Fruit fly (Drosophila melanogaster): ENCODE data around the gene CG14151.
A peak's percentile ranks its signal among the peaks of the same experiment; 100 is the strongest.

The CG14151 gene

dm6 chr3L:10664511-10665062 lies 36.3 kb upstream of the CG14151 start, which contains the start of gene simj (continued):
- TF ChIP-seq Hr39 (GFP tag; optimal IDR thresholded peaks at IDR 0.05) (no peak), Ets21C (GFP tag; optimal IDR thresholded peaks at IDR 0.05) (no peak), CG3032 (tag; optimal IDR thresholded peaks at IDR 0.05) (peak; percentile 22), cyc (GFP tag; optimal IDR thresholded peaks at IDR 0.05) (no peak), Met (GFP tag; optimal IDR thresholded peaks at IDR 0.05) (peak; percentile 44), CG6163 (GFP tag; IDR thresholded peaks at IDR 0.05) (peak; percentile 77), CG32006 (GFP tag; optimal IDR thresholded peaks at IDR 0.05) (no peak), CG16779 (tag; optimal IDR thresholded peaks at IDR 0.05) (peak; percentile 67), dac (GFP tag; optimal IDR thresholded peaks at IDR 0.05) (no peak), salr (GFP tag; optimal IDR thresholded peaks at IDR 0.05) (no peak), CG4318 (GFP tag; optimal IDR thresholded peaks at IDR 0.05) (no peak), fd85E (GFP tag; optimal IDR thresholded peaks at IDR 0.05) (peak; percentile 60), CG1621 (tag; optimal IDR thresholded peaks at IDR 0.05) (peak; percentile 41), CG8119 (GFP tag; IDR thresholded peaks at IDR 0.05) (peak; percentile 44; the same call in 2 of the 3 replicates), CG6854 (GFP tag; optimal IDR thresholded peaks at IDR 0.05) (peak; percentile 71), Hr4 (GFP tag; optimal IDR thresholded peaks at IDR 0.05) (no peak), CG3919 (GFP tag; optimal IDR thresholded peaks at IDR 0.05) (peak; percentile 40), CG6808 (GFP tag; optimal IDR thresholded peaks at IDR 0.05) (peak; percentile 42), Eip75B (GFP tag; optimal IDR thresholded peaks at IDR 0.05) (peak; percentile 48), lz (GFP tag; optimal IDR thresholded peaks at IDR 0.05) (peak; percentile 39), Lpt (GFP tag; optimal IDR thresholded peaks at IDR 0.05) (no peak), Eip93F (GFP tag; optimal IDR thresholded peaks at IDR 0.05) (peak; percentile 50), CG6792 (GFP tag; optimal IDR thresholded peaks at IDR 0.05) (peak; percentile 17), CG15336 (GFP tag; IDR thresholded peaks at IDR 0.05) (peak; percentile 57; the same call in 1 of the 2 replicates), Gug (GFP tag; IDR thresholded peaks at IDR 0.05) (peak; percentile 44; the same call in 1 of the 2 replicates), Sox15 (GFP tag; optimal IDR thresholded peaks at IDR 0.05) (no peak), acj6 (GFP tag; optimal IDR thresholded peaks at IDR 0.05) (peak; percentile 10), Blimp-1 (GFP tag; optimal IDR thresholded peaks at IDR 0.05) (peak; percentile 13), Ets96B (tag; optimal IDR thresholded peaks at IDR 0.05) (peak; percentile 36)

- TF ChIP-seq CG1621 (tag; optimal IDR thresholded peaks at IDR 0.05), result no peak
- peak; percentile 97 for TF ChIP-seq svp (GFP tag)
- TF ChIP-seq dac (GFP tag; optimal IDR thresholded peaks at IDR 0.05), result no peak
- no peak for TF ChIP-seq CG15336 (GFP tag; IDR thresholded peaks at IDR 0.05)
- TF ChIP-seq CG3032 (tag; optimal IDR thresholded peaks at IDR 0.05), result no peak
- no peak for TF ChIP-seq Sox15 (GFP tag; optimal IDR thresholded peaks at IDR 0.05)
- TF ChIP-seq vri (GFP tag; optimal IDR thresholded peaks at IDR 0.05), result no peak
Measured at dm6 chr3L:10663190-10663763, 35.0 kb upstream of the CG14151 start, which contains the start of gene Adi1. Gene Adi1, plus strand, starts transcription at chr3L:10663376.

- TF ChIP-seq CG6276 (GFP tag; optimal IDR thresholded peaks at IDR 0.05) (peak; percentile 13), Sox102F (GFP tag; optimal IDR thresholded peaks at IDR 0.05) (peak; percentile 59), Sox15 (GFP tag; optimal IDR thresholded peaks at IDR 0.05) (no peak), CG6808 (GFP tag; optimal IDR thresholded peaks at IDR 0.05) (peak; percentile 26), CG34406 (GFP tag; optimal IDR thresholded peaks at IDR 0.05) (no peak), Eip78C (GFP tag) (peak; percentile 78), CG3919 (GFP tag; optimal IDR thresholded peaks at IDR 0.05) (peak; percentile 26), esn (GFP tag; optimal IDR thresholded peaks at IDR 0.05) (peak; percentile 32), CG16779 (tag; optimal IDR thresholded peaks at IDR 0.05) (peak; percentile 28), cyc (GFP tag; optimal IDR thresholded peaks at IDR 0.05) (no peak), CG8119 (GFP tag; IDR thresholded peaks at IDR 0.05) (peak; percentile 44; the same call in 1 of the 3 replicates), CG11294 (GFP tag; IDR thresholded peaks at IDR 0.05) (no peak), Hr4 (GFP tag; optimal IDR thresholded peaks at IDR 0.05) (no peak), fkh (GFP tag; optimal IDR thresholded peaks at IDR 0.05) (peak; percentile 28), Ets96B (tag; optimal IDR thresholded peaks at IDR 0.05) (no peak), CG32006 (GFP tag; optimal IDR thresholded peaks at IDR 0.05) (peak; percentile 35), OdsH (GFP tag; optimal IDR thresholded peaks at IDR 0.05) (peak; percentile 29), fd59A (GFP tag; optimal IDR thresholded peaks at IDR 0.05) (no peak), Met (GFP tag; optimal IDR thresholded peaks at IDR 0.05) (peak; percentile 7), Smox (GFP tag; optimal IDR thresholded peaks at IDR 0.05) (peak; percentile 39), dac (GFP tag; optimal IDR thresholded peaks at IDR 0.05) (no peak), eg (GFP tag; IDR thresholded peaks at IDR 0.05) (peak; percentile 49; the same call in 2 of the 3 replicates), Gug (GFP tag; IDR thresholded peaks at IDR 0.05) (no peak), achi (GFP tag; optimal IDR thresholded peaks at IDR 0.05) (peak; percentile 38), Ets21C (GFP tag; optimal IDR thresholded peaks at IDR 0.05) (no peak), acj6 (GFP tag; optimal IDR thresholded peaks at IDR 0.05) (no peak)
Measured at dm6 chr3L:10660744-10661589, 32.7 kb upstream of the CG14151 start, which contains the start of the genes CG32066 and CG8003. Gene CG32066, minus strand, starts transcription at chr3L:10661013. Gene CG8003, plus strand, starts transcription at chr3L:10661475.

Data from whole organism, prepupa.